Fruit fly (Drosophila melanogaster) Kc167 (cell line): Measurements from ENCODE around the gene CG43293.

Experiments
- Myc ChIP-seq: fragments of >200 bp; optimal IDR thresholded peaks from 2 replicates; lab custom pipeline; 2017; ENCODE audit warnings: missing external identifiers
- Sin3A ChIP-seq: fragments of >200 bp; optimal IDR thresholded peaks from 2 replicates; lab custom pipeline; 2018; ENCODE audit warnings: missing external identifiers
- h ChIP-seq: fragments of >200 bp; optimal IDR thresholded peaks from 3 replicates; lab custom pipeline; 2018; ENCODE audit warnings: missing external identifiers
- insv ChIP-seq: fragments of >200 bp; optimal IDR thresholded peaks from 3 replicates; lab custom pipeline; 2018; ENCODE audit warnings: missing external identifiers
- psq ChIP-seq: fragments of >200 bp; optimal IDR thresholded peaks from 2 replicates; lab custom pipeline; 2017; ENCODE audit warnings: missing external identifiers
- ttk ChIP-seq: sonication (Bioruptor generic); optimal IDR thresholded peaks from 2 replicates; lab custom pipeline; 2017; ENCODE audit warnings: missing external identifiers

Gene CG43293

DNA sequence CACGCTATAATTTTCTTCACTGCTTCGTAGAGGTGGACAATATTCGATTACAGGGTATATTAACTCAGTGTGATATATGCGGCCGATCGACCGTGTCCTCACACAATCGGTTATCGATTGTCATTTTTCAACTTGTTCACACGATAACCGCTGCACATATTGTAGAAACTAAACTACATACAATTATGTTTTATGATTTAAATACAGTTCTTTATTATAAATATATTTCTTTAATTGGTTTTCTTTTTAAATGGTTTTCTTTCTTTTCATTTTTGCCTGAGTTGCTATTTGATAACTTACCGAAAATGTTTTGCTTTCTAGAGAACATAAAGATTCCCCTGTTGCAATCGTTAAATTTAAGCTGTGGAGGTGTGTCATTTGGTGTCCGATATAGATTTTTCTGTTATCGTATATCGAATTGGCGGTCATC, 11.1 kb upstream of the CG43293 start, which contains the start of the genes fmt and CG7376:
Gene fmt, minus strand, starts transcription at position 55 of the 430 bp plus-strand sequence.
Gene CG7376, plus strand, starts transcription at position 423 of the 430 bp plus-strand sequence.
- no peak for TF ChIP-seq psq
- TF ChIP-seq ttk: no peak
- no peak for TF ChIP-seq insv (lab: Kevin White, UChicago)
- no peak for TF ChIP-seq Sin3A (lab: Kevin White, UChicago)
- TF ChIP-seq Myc: no peak
- TF ChIP-seq h: no peak

DNA sequence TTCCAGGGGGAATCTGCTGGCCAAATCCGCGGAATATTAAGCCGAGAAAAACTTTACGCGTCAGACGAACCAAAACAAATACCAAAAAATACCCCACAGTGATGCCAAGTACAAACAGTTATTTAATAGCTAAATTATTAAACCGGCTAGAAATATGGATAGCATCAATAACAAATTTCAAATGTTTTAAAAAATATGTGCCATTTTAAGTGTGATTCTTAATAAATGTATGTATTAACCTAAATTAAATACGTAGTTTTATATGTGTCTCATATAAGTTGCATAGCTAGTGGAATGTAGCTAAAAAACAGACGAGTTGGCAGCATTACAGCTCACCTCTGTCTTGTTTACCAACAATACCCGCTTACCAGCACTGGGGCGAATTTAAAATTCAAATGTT, 3.2 kb upstream of the CG43293 start, which contains the start of gene CG10274:
Gene CG10274, minus strand, starts transcription at position 54 of the 400 bp plus-strand sequence.
- TF ChIP-seq h (no peak), Sin3A (lab: Kevin White, UChicago) (no peak), insv (lab: Kevin White, UChicago) (no peak), ttk (no peak), Myc (no peak), psq (no peak)

DNA sequence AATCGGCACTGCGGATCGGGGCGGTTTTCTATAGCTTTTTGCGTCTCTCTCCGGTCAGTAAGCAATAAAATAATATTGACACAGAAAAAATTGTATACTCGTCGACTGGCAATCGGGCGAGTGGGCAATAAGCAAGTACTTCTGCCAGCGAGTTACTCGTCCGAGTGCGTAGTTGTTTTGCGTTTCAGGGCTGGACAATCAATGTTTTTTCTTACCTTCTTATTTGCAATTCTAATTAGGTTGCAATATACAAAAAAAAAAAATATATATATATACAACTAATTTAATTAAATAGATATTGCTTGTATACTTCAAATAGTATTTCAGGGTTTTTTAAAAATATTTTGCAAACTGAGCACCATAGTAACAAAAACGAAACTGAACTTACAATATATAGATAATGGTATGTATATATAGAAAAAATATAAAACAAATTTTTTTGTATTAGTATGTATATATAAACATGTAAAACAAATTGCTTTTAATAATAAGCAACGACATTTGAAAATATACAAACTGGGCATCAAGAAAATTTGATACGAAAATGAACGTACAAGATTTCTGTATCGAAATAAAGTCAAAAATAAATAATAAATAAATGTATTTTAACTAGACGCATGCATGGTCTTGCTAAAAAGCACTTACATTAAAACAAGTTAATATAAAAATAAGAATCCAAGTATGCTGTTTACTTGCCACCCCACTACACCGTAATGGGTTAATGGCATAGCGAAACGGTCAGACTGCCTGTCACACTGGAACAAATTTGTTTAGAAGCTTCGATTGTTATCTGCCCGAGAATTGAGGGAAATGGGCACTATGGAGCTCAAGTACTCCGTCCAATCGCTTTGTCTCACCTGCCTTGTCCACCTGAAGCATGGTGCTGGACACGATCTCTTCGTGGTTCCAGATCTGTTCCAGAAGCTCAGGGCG, 4.3 kb downstream of the CG43293 start, which contains the start of the genes D19A and CG7386:
Gene D19A, minus strand, starts transcription at position 129 of the 933 bp plus-strand sequence.
Gene CG7386, plus strand, starts transcription at position 751 of the 933 bp plus-strand sequence.
- TF ChIP-seq insv (lab: Kevin White, UChicago) (no peak), ttk (no peak), psq (no peak), Myc (no peak), Sin3A (lab: Kevin White, UChicago) (no peak), h (no peak)

DNA sequence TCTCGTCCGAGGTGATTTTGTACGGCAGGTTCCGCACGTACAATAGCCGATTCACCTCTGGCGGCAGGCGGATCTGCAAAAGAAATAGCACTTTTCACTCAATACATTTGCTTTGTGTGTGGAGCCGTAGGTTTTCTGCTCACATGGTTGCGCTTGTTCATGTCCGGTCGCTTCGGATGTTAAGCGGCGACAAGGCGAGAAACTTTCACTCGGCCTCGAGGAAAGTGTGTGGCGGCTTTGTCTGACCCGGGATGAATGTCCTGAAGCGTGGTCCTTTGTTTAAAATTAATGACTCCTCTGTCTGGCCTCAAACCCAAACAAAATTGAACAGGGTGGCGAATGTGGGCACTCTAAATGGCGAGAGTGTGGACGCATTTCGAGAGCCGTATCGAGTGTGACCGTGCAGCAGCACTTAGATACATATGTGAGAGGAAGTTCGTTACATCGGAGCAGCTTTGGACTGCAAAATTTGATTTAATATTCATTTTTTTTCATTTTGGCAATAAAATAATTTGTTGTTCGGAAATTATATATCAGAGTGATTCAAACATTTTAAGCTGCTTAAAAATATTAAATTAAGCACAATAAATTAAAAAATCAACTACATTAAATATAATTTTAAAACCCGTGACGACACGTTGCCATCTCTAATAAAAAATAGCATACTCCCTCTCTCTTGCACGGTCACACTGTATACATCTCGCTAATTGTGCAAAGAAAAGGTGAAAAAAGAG, 8.0 kb downstream of the CG43293 start, which contains the start of the genes Sf3b6 and Tnpo:
Gene Sf3b6, minus strand, starts transcription at position 358 of the 734 bp plus-strand sequence.
Gene Tnpo, plus strand, starts transcription at position 659 of the 734 bp plus-strand sequence.
- TF ChIP-seq Myc: no peak
- TF ChIP-seq psq: no peak
- no peak for TF ChIP-seq h
- TF ChIP-seq Sin3A (lab: Kevin White, UChicago): no peak
- no peak for TF ChIP-seq ttk
- no peak for TF ChIP-seq insv (lab: Kevin White, UChicago)

DNA sequence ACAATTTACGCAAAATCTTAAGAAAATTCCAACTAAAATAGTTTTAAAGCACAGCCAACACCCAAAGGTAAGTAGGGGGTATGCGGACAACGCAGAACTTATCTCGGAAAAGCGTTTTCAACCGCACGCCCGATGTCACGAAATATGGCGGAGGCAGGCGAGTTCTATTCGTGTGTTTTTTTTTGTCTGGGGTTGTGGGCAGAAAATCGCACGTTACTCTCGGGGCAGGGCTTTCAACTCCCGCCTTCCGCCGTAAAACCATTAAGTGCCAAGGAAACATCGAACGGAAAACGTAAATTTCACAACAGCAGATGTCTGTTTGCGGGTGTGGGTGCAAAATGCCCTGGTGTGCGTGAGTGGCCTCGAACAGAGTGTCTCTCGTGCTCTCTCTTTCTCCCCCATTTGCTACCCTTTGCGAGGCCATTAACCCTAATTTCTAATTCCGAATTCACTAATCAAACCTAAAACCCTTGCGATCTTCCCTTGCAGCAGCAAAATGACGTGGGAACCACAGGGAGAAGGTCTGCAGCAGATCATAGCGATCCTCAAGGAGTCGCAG, 8.6 kb downstream of the CG43293 start:
- no peak for TF ChIP-seq insv (lab: Kevin White, UChicago)

DNA sequence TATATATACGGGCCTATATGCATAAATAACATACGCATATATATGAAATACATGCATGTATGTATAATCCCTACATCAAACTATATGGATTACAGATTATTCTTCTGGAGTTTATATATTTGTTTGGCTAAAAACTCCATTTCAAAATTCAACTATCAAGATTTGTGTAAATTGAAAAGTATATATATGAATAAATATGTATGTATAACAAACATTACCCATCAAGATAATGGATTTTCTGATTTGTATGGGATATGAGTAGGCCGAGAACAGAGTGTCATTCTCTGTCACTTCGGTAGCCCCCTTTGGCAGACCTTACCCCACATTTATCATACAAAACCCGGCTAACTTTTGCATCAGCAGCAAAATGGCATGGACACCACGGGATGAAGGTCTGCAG, 15.2 kb downstream of the CG43293 start, which contains the start of gene CG8219:
Gene CG8219, plus strand, starts transcription at position 301 of the 400 bp plus-strand sequence.
- TF ChIP-seq Myc: no peak
- no peak for TF ChIP-seq psq
- TF ChIP-seq h: no peak
- TF ChIP-seq ttk: no peak
- TF ChIP-seq Sin3A (lab: Kevin White, UChicago): no peak
- TF ChIP-seq insv (lab: Kevin White, UChicago): no peak

DNA sequence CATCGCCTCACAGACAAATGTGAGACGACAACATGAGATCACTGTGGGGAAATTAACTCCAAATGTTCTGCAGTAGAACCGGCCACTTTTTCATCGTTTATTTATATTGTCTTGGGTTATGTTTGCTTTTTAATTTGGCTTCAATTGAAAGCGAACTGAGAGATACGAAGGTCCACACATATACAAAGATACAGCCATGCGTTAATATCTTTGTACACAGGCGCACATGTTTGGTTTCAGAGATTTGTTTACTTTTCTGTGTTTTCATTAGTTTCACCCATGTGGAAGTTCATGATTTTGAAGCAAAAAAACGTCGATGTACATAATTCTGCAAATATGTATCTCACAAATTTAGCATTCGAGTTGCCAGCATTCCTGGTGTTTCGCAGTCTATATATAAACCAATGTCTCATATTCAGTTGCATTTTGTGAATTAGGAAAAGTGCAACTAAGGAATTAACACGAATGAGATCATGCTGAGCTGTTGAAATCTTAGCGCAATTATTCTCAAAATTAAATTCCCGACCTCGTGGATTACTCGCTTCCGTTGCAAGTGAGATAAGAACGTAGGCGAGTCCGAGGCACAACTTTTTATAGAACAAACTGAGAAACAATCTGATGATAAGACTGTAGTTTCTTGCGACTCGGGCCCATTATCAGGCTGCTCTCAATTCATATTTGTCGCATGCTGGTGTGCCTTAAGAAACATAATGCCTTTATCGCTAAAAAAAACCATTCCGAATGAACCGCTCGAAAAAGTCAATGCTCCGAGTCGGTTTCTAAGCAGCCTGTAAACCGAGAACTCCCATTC, 31.2 kb downstream of the CG43293 start:
- TF ChIP-seq Sin3A (lab: Kevin White, UChicago): no peak

DNA sequence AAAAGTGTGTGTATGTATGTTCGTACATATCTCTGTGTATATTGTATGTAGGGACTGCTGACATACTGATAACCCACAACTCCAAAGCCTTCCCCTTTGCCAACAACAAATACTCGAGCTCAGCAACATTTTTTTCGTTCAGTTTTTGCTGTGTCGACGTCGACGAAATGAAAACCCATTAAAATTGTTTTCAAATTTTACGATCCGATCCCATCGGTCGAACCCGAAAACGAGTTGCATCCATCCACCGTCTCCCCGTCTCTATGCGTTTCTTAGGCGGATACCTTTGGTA, 31.7 kb downstream of the CG43293 start:
- no peak for TF ChIP-seq Sin3A (lab: Kevin White, UChicago)
- no peak for TF ChIP-seq insv (lab: Kevin White, UChicago)
- TF ChIP-seq psq: no peak
- no peak for TF ChIP-seq Myc
- no peak for TF ChIP-seq h

DNA sequence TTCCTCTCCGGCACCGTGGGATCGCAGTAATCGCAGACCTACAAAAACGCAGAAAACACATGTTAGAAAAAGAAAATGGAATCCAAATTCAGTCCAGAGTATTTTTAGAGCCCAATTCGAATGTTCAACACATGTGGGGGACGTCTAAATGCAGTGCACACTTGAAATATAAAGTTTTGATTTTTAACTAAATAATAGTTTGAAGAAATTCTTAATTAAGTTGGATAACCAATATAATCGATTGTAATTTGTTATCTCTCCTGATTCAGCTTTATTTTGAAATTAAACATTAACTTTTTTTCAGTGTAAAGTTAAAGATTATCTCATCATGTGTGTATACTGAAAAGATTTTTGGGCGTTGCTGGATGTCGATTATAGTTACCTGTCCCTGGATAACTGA, 32.2 kb downstream of the CG43293 start:
- no peak for TF ChIP-seq Myc
- TF ChIP-seq psq: no peak
- no peak for TF ChIP-seq ttk
- no peak for TF ChIP-seq insv (lab: Kevin White, UChicago)
- no peak for TF ChIP-seq h
- no peak for TF ChIP-seq Sin3A (lab: Kevin White, UChicago)

DNA sequence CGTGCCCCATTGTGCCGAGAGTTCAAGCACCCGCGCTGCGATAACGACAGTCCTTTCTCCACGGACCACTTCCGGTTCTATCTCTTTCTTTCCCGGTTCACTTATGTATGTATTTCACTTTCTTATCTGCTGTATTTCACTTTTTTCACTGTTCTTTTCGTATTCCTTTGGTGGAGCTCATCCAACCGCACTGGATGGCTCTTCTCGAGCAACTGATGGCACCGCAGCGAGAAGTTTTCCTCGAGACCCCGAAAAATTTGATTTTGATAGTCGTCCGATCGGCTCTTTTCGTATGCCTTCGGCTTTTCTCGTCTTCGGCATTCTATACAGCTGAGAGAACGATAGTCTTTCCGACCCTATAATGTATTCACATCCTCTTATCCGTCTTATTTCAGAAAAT, 32.8 kb downstream of the CG43293 start, which contains the start of gene LanA:
Gene LanA, minus strand, starts transcription at position 217 of the 400 bp plus-strand sequence.
- TF ChIP-seq psq: no peak

DNA sequence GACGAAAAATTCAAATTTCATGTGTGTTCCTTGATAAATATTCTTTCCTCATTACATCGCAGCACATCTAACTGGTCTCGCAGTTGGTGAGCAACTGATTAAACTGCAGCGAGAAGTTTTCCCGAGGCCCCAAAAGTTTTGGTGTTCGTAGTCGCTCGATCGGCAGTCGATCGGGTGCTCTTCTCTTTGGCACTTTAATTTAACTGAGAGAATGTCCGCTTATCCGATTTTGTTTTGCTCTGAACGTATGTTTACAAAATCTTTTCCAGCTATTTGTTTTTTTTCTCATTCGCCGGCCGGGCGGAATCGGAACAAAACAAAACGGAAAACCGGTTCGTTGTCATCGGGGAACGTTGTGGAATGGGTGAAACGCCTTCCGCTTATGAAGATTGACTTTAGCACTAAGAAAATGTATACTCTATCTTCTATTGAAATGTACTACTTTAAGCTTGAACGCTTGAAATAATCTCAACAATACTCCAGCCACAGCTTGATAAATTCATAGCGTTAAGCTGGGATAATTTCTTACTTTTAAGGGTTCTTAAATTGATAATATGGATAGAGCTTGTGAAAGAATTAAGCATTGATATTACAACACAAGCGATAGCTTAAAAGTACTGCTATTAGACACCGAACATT, 33.6 kb downstream of the CG43293 start:
- TF ChIP-seq ttk (no peak), Myc (no peak), h (no peak), psq (no peak), insv (lab: Kevin White, UChicago) (no peak), Sin3A (lab: Kevin White, UChicago) (no peak)

DNA sequence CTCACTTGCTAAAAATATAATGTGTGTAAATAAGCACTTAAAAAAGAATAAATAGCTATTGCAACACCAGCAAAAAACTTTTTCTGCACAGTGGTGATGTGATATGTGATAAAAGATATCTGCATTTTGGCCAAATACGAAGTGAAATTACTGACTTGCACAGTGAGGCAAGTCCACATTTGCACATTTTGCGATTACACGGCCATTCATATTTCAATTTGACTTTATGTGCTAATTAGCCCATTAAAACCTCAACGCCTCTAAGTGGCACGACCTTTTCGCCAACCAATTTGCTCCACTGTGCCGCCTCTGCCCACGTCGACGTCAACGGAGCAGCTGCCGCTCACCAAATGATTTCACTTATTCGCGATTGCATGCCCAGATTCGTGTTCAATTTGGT, 35.2 kb downstream of the CG43293 start, which contains the start of gene CG33946:
Gene CG33946, plus strand, starts transcription at position 392 of the 400 bp plus-strand sequence.
- TF ChIP-seq Myc: no peak
- no peak for TF ChIP-seq ttk
- TF ChIP-seq insv (lab: Kevin White, UChicago): no peak
- TF ChIP-seq psq: no peak
- TF ChIP-seq Sin3A (lab: Kevin White, UChicago): no peak
- no peak for TF ChIP-seq h
